Worm (Caenorhabditis elegans): ENCODE data around the gene F39H12.3.

The F39H12.3 gene

ce11 chrX:841393-841792 lies at the start of gene F39H12.3:
Gene F39H12.3 (minus strand): TSS chrX:841493.
- TF ChIP-seq T22C8.4 (GFP tag; IDR thresholded peaks at IDR 0.05) = no peak
- no peak for TF ChIP-seq klf-2 (GFP tag; conservative IDR thresholded peaks at IDR 0.05)
- TF ChIP-seq flt-1 (GFP tag; IDR thresholded peaks at IDR 0.05) = no peak
- no peak for TF ChIP-seq tab-1 (GFP tag; IDR thresholded peaks at IDR 0.05)

- no peak for TF ChIP-seq flt-1 (GFP tag; IDR thresholded peaks at IDR 0.05)
- TF ChIP-seq tab-1 (GFP tag; IDR thresholded peaks at IDR 0.05) = no peak
- TF ChIP-seq T22C8.4 (GFP tag; IDR thresholded peaks at IDR 0.05) = no peak
- no peak for TF ChIP-seq klf-2 (GFP tag; conservative IDR thresholded peaks at IDR 0.05)
- no peak for TF ChIP-seq ztf-29 (GFP tag; IDR thresholded peaks at IDR 0.05)
- no peak for TF ChIP-seq ztf-23 (GFP tag; IDR thresholded peaks at IDR 0.05)
- no peak for TF ChIP-seq ref-1 (GFP tag; conservative IDR thresholded peaks at IDR 0.05)
- TF ChIP-seq med-1 (GFP tag; optimal IDR thresholded peaks at IDR 0.05; ENCODE audit: insufficient read depth) = no peak
- TF ChIP-seq cog-1 (tag; optimal IDR thresholded peaks at IDR 0.05) = no peak
Observed at ce11 chrX:888294-888693, 47.0 kb upstream of the F39H12.3 start, which contains the start of gene mam-1. Gene mam-1 (minus strand): TSS chrX:888394.

ce11 chrX:880367-880766 lies 39.1 kb upstream of the F39H12.3 start, which contains the start of gene ZC13.2:
Gene ZC13.2 (plus strand): TSS chrX:880667.
- TF ChIP-seq ztf-23 (GFP tag; IDR thresholded peaks at IDR 0.05) = no peak

- TF ChIP-seq ztf-23 (GFP tag; IDR thresholded peaks at IDR 0.05) (peak; percentile 49; the same call in 1 of the 2 replicates), klf-2 (GFP tag; conservative IDR thresholded peaks at IDR 0.05) (no peak), ztf-29 (GFP tag; IDR thresholded peaks at IDR 0.05) (no peak), T22C8.4 (GFP tag; IDR thresholded peaks at IDR 0.05) (no peak), cog-1 (tag; optimal IDR thresholded peaks at IDR 0.05) (peak; percentile 34), flt-1 (GFP tag; IDR thresholded peaks at IDR 0.05) (no peak)
Observed at ce11 chrX:876935-877334, 35.6 kb upstream of the F39H12.3 start, which contains the start of gene ZC13.1. Gene ZC13.1 (plus strand): TSS chrX:877239.

ce11 chrX:873634-874033 lies 32.3 kb upstream of the F39H12.3 start:
- no peak for TF ChIP-seq ztf-23 (GFP tag; IDR thresholded peaks at IDR 0.05)
- TF ChIP-seq cog-1 (tag; optimal IDR thresholded peaks at IDR 0.05) = no peak
- no peak for TF ChIP-seq ztf-29 (GFP tag; IDR thresholded peaks at IDR 0.05)
- no peak for TF ChIP-seq tab-1 (GFP tag; IDR thresholded peaks at IDR 0.05)
- no peak for TF ChIP-seq flt-1 (GFP tag; IDR thresholded peaks at IDR 0.05)
- no peak for TF ChIP-seq klf-2 (GFP tag; conservative IDR thresholded peaks at IDR 0.05)
- no peak for TF ChIP-seq ref-1 (GFP tag; conservative IDR thresholded peaks at IDR 0.05)
- no peak for TF ChIP-seq med-1 (GFP tag; optimal IDR thresholded peaks at IDR 0.05; ENCODE audit: insufficient read depth)
- TF ChIP-seq T22C8.4 (GFP tag; IDR thresholded peaks at IDR 0.05) = no peak

ce11 chrX:871957-872715 lies 30.8 kb upstream of the F39H12.3 start, which contains the start of gene F56F10.1:
Gene F56F10.1 (plus strand): TSS chrX:872603.
- TF ChIP-seq med-1 (GFP tag; optimal IDR thresholded peaks at IDR 0.05; ENCODE audit: insufficient read depth) = no peak
- no peak for TF ChIP-seq tab-1 (GFP tag; IDR thresholded peaks at IDR 0.05)
- TF ChIP-seq T22C8.4 (GFP tag; IDR thresholded peaks at IDR 0.05) = no peak
- no peak for TF ChIP-seq ztf-29 (GFP tag; IDR thresholded peaks at IDR 0.05)
- TF ChIP-seq ztf-23 (GFP tag; IDR thresholded peaks at IDR 0.05) = no peak
- TF ChIP-seq klf-2 (GFP tag; conservative IDR thresholded peaks at IDR 0.05) = no peak
- TF ChIP-seq flt-1 (GFP tag; IDR thresholded peaks at IDR 0.05) = no peak
- TF ChIP-seq cog-1 (tag; optimal IDR thresholded peaks at IDR 0.05) = no peak
- no peak for TF ChIP-seq ref-1 (GFP tag; conservative IDR thresholded peaks at IDR 0.05)

ce11 chrX:871020-871419 lies 29.7 kb upstream of the F39H12.3 start, which contains the start of gene lgl-1:
Gene lgl-1 (minus strand): TSS chrX:871089.
- 0 out of 2 replicates have a peak, but pooled peaks have one; percentile 13 for TF ChIP-seq T22C8.4 (GFP tag; IDR thresholded peaks at IDR 0.05)
- no peak for TF ChIP-seq ref-1 (GFP tag; conservative IDR thresholded peaks at IDR 0.05)
- TF ChIP-seq klf-2 (GFP tag; conservative IDR thresholded peaks at IDR 0.05) = no peak
- no peak for TF ChIP-seq ztf-29 (GFP tag; IDR thresholded peaks at IDR 0.05)
- TF ChIP-seq cog-1 (tag; optimal IDR thresholded peaks at IDR 0.05) = peak; percentile 70
- TF ChIP-seq flt-1 (GFP tag; IDR thresholded peaks at IDR 0.05) = 0 out of 2 replicates have a peak, but pooled peaks have one; percentile 46
- TF ChIP-seq ztf-23 (GFP tag; IDR thresholded peaks at IDR 0.05) = no peak
- TF ChIP-seq med-1 (GFP tag; optimal IDR thresholded peaks at IDR 0.05; ENCODE audit: insufficient read depth) = no peak
- no peak for TF ChIP-seq tab-1 (GFP tag; IDR thresholded peaks at IDR 0.05)

ce11 chrX:865214-865613 lies 23.9 kb upstream of the F39H12.3 start:
- no peak for TF ChIP-seq ztf-29 (GFP tag; IDR thresholded peaks at IDR 0.05)
- no peak for TF ChIP-seq cog-1 (tag; optimal IDR thresholded peaks at IDR 0.05)
- TF ChIP-seq flt-1 (GFP tag; IDR thresholded peaks at IDR 0.05) = no peak
- no peak for TF ChIP-seq ref-1 (GFP tag; conservative IDR thresholded peaks at IDR 0.05)
- TF ChIP-seq T22C8.4 (GFP tag; IDR thresholded peaks at IDR 0.05) = no peak
- TF ChIP-seq med-1 (GFP tag; optimal IDR thresholded peaks at IDR 0.05; ENCODE audit: insufficient read depth) = no peak
- TF ChIP-seq klf-2 (GFP tag; conservative IDR thresholded peaks at IDR 0.05) = no peak
- TF ChIP-seq ztf-23 (GFP tag; IDR thresholded peaks at IDR 0.05) = no peak
- no peak for TF ChIP-seq tab-1 (GFP tag; IDR thresholded peaks at IDR 0.05)

- no peak for TF ChIP-seq ref-1 (GFP tag; conservative IDR thresholded peaks at IDR 0.05)
- no peak for TF ChIP-seq klf-2 (GFP tag; conservative IDR thresholded peaks at IDR 0.05)
- no peak for TF ChIP-seq ztf-29 (GFP tag; IDR thresholded peaks at IDR 0.05)
- no peak for TF ChIP-seq med-1 (GFP tag; optimal IDR thresholded peaks at IDR 0.05; ENCODE audit: insufficient read depth)
- TF ChIP-seq tab-1 (GFP tag; IDR thresholded peaks at IDR 0.05) = no peak
- no peak for TF ChIP-seq flt-1 (GFP tag; IDR thresholded peaks at IDR 0.05)
- TF ChIP-seq ztf-23 (GFP tag; IDR thresholded peaks at IDR 0.05) = no peak
- no peak for TF ChIP-seq cog-1 (tag; optimal IDR thresholded peaks at IDR 0.05)
- TF ChIP-seq T22C8.4 (GFP tag; IDR thresholded peaks at IDR 0.05) = no peak
Observed at ce11 chrX:864293-864731, 23.0 kb upstream of the F39H12.3 start.

- TF ChIP-seq cog-1 (tag; optimal IDR thresholded peaks at IDR 0.05) (no peak), ztf-29 (GFP tag; IDR thresholded peaks at IDR 0.05) (no peak), ref-1 (GFP tag; conservative IDR thresholded peaks at IDR 0.05) (no peak), klf-2 (GFP tag; conservative IDR thresholded peaks at IDR 0.05) (no peak), ztf-23 (GFP tag; IDR thresholded peaks at IDR 0.05) (no peak), tab-1 (GFP tag; IDR thresholded peaks at IDR 0.05) (no peak), T22C8.4 (GFP tag; IDR thresholded peaks at IDR 0.05) (no peak), med-1 (GFP tag; optimal IDR thresholded peaks at IDR 0.05; ENCODE audit: insufficient read depth) (no peak), flt-1 (GFP tag; IDR thresholded peaks at IDR 0.05) (no peak)
Observed at ce11 chrX:863478-863877, 22.2 kb upstream of the F39H12.3 start, which contains the start of gene cdo-1. Gene cdo-1 (minus strand): TSS chrX:863578.
